Worm (Caenorhabditis elegans): ENCODE measurements around the gene sra-13.

DNA sequence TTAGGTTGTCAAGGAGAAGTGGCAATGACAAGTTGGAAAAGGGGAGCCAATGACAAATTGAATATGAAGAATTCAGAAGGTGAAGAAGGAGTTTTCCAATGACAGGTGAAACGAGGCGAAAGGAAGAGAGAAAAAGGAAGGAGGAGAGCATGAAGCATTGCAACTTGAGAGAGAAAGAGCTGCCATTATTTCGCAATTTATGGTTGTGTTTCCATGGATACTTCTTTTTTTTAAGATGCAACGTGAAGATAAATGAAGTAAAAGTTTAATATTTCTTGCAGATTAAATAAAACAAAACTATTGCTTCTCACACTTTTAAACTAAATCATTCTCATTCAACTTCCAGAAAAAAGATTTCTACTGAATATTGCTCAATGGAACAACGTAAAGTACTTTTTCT, 13.3 kb upstream of the sra-13 start, which contains the start of gene F49E12.8:
- TF ChIP-seq F16B12.6 (tag; optimal IDR thresholded peaks at IDR 0.05) (no peak), unc-62 (GFP tag; optimal IDR thresholded peaks at IDR 0.05) (no peak), egl-27 (tag; optimal IDR thresholded peaks at IDR 0.05) (no peak), lin-39 (tag; optimal IDR thresholded peaks at IDR 0.05) (no peak), fkh-10 (GFP tag; optimal IDR thresholded peaks at IDR 0.05) (no peak)
